Fruit fly (Drosophila melanogaster): ENCODE measurements around the gene Pus7.
A peak's percentile ranks its signal among the peaks of the same experiment; 100 is the strongest.

Pus7 gene

dm6 chr3L:8549183-8549890 lies 39.5 kb downstream of the Pus7 start (continued):
- TF ChIP-seq CG11695 (GFP tag; IDR thresholded peaks at IDR 0.05) (peak; percentile 53; the same call in 2 of the 3 replicates), Atf-2 (GFP tag; optimal IDR thresholded peaks at IDR 0.05) (no peak), schlank (tag; optimal IDR thresholded peaks at IDR 0.05) (no peak), bab2 (GFP tag; optimal IDR thresholded peaks at IDR 0.05) (peak; percentile 36), trem (tag; optimal IDR thresholded peaks at IDR 0.05) (peak; percentile 53), CG10959 (GFP tag; IDR thresholded peaks at IDR 0.05) (no peak), CkIIα-i1 (GFP tag; IDR thresholded peaks at IDR 0.05) (no peak), CG6689 (GFP tag; IDR thresholded peaks at IDR 0.05) (peak; percentile 54; the same call in 1 of the 2 replicates), CHES-1-like (GFP tag; optimal IDR thresholded peaks at IDR 0.05) (peak; percentile 20), pum (GFP tag; optimal IDR thresholded peaks at IDR 0.05) (peak; percentile 55), Mes4 (GFP tag; optimal IDR thresholded peaks at IDR 0.05) (peak; percentile 31), Bdp1 (GFP tag; optimal IDR thresholded peaks at IDR 0.05) (no peak), CG16863 (GFP tag; optimal IDR thresholded peaks at IDR 0.05) (peak; percentile 11), CG15601 (tag; optimal IDR thresholded peaks at IDR 0.05) (peak; percentile 71), Nf-YA (GFP tag; IDR thresholded peaks at IDR 0.05) (no peak), CG1602 (GFP tag; optimal IDR thresholded peaks at IDR 0.05) (peak; percentile 37), Six4 (GFP tag; optimal IDR thresholded peaks at IDR 0.05) (peak; percentile 10), sisA (GFP tag; IDR thresholded peaks at IDR 0.05) (peak; percentile 40), gsb (GFP tag; IDR thresholded peaks at IDR 0.05) (0 out of 2 replicates have a peak, but pooled peaks have one; percentile 7), phol (tag; optimal IDR thresholded peaks at IDR 0.05) (peak; percentile 55), Camta (GFP tag; optimal IDR thresholded peaks at IDR 0.05) (peak; percentile 55), kni (GFP tag; optimal IDR thresholded peaks at IDR 0.05) (peak; percentile 6), Nf-YC (tag; optimal IDR thresholded peaks at IDR 0.05) (peak; percentile 18), al (GFP tag; IDR thresholded peaks at IDR 0.05) (0 out of 2 replicates have a peak, but pooled peaks have one; percentile 13), ERR (GFP tag; optimal IDR thresholded peaks at IDR 0.05) (no peak), Asciz (GFP tag; optimal IDR thresholded peaks at IDR 0.05) (peak; percentile 48), Doc2 (GFP tag; IDR thresholded peaks at IDR 0.05) (no peak), Blimp-1 (GFP tag; optimal IDR thresholded peaks at IDR 0.05) (peak; percentile 73), CG3995 (GFP tag; optimal IDR thresholded peaks at IDR 0.05) (no peak), sqz (GFP tag; optimal IDR thresholded peaks at IDR 0.05) (peak; percentile 2), cato (GFP tag; optimal IDR thresholded peaks at IDR 0.05; ENCODE audit: borderline replicate concordance) (peak; percentile 36), Spps (tag; optimal IDR thresholded peaks at IDR 0.05) (peak; percentile 7), NfI (GFP tag; optimal IDR thresholded peaks at IDR 0.05) (peak; percentile 18), sens (GFP tag) (peak; percentile 95), CG15269 (tag; optimal IDR thresholded peaks at IDR 0.05) (peak; percentile 26), CG10979 (tag; optimal IDR thresholded peaks at IDR 0.05) (peak; percentile 71), HHEX (GFP tag; optimal IDR thresholded peaks at IDR 0.05) (peak; percentile 17), CG8388 (GFP tag; optimal IDR thresholded peaks at IDR 0.05) (peak; percentile 62), ara (GFP tag; IDR thresholded peaks at IDR 0.05) (peak; percentile 18; the same call in 1 of the 2 replicates), wdn (GFP tag; IDR thresholded peaks at IDR 0.05) (no peak), ATbp (GFP tag; optimal IDR thresholded peaks at IDR 0.05) (peak; percentile 70), lilli (GFP tag; optimal IDR thresholded peaks at IDR 0.05) (peak; percentile 26), usp (GFP tag; optimal IDR thresholded peaks at IDR 0.05) (no peak), stc (GFP tag; IDR thresholded peaks at IDR 0.05) (peak; percentile 66), CG5953 (GFP tag; IDR thresholded peaks at IDR 0.05) (no peak), zf30C (GFP tag; optimal IDR thresholded peaks at IDR 0.05) (peak; percentile 79), Meics (GFP tag; optimal IDR thresholded peaks at IDR 0.05) (peak; percentile 22), CG13624 (GFP tag; optimal IDR thresholded peaks at IDR 0.05) (peak; percentile 3), Sry-β (GFP tag; optimal IDR thresholded peaks at IDR 0.05) (no peak), Dref (GFP tag; IDR thresholded peaks at IDR 0.05) (no peak)

Data from whole organism, embryonic.